Worm (Caenorhabditis elegans): ENCODE data around the gene dyn-1.

The dyn-1 gene

DNA sequence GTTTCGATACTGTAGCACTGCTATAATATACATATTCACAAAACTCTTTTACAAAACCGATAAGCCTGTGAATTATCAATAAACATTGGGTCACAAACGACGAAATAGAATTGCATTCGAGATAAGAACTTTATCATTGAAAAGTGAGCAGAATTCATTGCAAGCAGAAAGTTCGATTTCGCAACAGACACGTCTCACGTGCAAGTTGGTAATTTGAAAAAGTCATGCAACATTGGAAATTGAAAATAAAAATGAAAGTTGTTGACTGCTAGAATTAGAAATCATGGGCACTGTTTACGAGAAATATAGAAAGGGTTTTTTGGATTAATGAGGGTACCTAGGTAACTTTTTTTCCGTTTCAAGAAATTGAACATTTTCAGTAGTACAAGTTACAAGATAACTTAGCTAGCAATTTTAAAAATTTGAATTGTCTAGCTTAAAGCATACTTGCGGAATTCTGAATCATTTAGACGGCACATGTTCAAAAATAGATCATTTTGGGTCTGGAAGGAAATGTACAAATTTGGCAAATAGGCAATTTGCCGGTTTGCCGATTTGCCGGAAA, 41.9 kb downstream of the dyn-1 start (continued):
- TF ChIP-seq D1046.2 (GFP tag; IDR thresholded peaks at IDR 0.05) (no peak), lin-39 (tag; optimal IDR thresholded peaks at IDR 0.05) (no peak), unc-62 (GFP tag; optimal IDR thresholded peaks at IDR 0.05 in 1 of 2) (peak in 1 of 2 experiments; percentile 90), unc-62 (tag; optimal IDR thresholded peaks at IDR 0.05) (no peak), F37D6.2 (tag; optimal IDR thresholded peaks at IDR 0.05) (peak; percentile 20), tra-1 (GFP tag; IDR thresholded peaks at IDR 0.05) (0 out of 2 replicates have a peak, but pooled peaks have one; percentile 53), skn-1 (tag; optimal IDR thresholded peaks at IDR 0.05) (no peak), aha-1 (tag) (peak; percentile 89), F10B5.3 (tag; optimal IDR thresholded peaks at IDR 0.05) (no peak), arid-1 (GFP tag; conservative IDR thresholded peaks at IDR 0.05) (peak; percentile 66), hmg-1.1 (GFP tag; IDR thresholded peaks at IDR 0.05) (0 out of 2 replicates have a peak, but pooled peaks have one; percentile 7), lir-3 (tag; optimal IDR thresholded peaks at IDR 0.05) (no peak), daf-16 (GFP tag; optimal IDR thresholded peaks at IDR 0.05) (peak in 1 of 2 experiments; percentile 10), daf-16 (tag; optimal IDR thresholded peaks at IDR 0.05) (peak; percentile 98), F49E8.2 (tag; optimal IDR thresholded peaks at IDR 0.05; ENCODE audit: borderline replicate concordance) (no peak), zag-1 (tag; optimal IDR thresholded peaks at IDR 0.05) (no peak), madf-5 (GFP tag; IDR thresholded peaks at IDR 0.05) (no peak), F44E2.7 (GFP tag; IDR thresholded peaks at IDR 0.05) (no peak), pha-4 (GFP tag; IDR thresholded peaks at IDR 0.05) (no peak), pha-4 (tag; optimal IDR thresholded peaks at IDR 0.05) (peak; percentile 28), aly-2 (tag; optimal IDR thresholded peaks at IDR 0.05) (no peak), rbr-2 (tag; optimal IDR thresholded peaks at IDR 0.05) (no peak), fos-1 (tag; optimal IDR thresholded peaks at IDR 0.05) (peak; percentile 81), dve-1 (tag; optimal IDR thresholded peaks at IDR 0.05; ENCODE audit: insufficient read depth) (peak; percentile 97), daf-12 (tag; optimal IDR thresholded peaks at IDR 0.05) (no peak), zip-2 (tag; optimal IDR thresholded peaks at IDR 0.05) (no peak), zfp-2 (tag; optimal IDR thresholded peaks at IDR 0.05) (no peak), sdz-12 (GFP tag; optimal IDR thresholded peaks at IDR 0.05) (no peak), R02D3.7 (tag; optimal IDR thresholded peaks at IDR 0.05) (no peak), dpl-1 (GFP tag; optimal IDR thresholded peaks at IDR 0.05) (peak; percentile 49), F26F4.8 (GFP tag; conservative IDR thresholded peaks at IDR 0.05) (no peak), mdt-29 (GFP tag; IDR thresholded peaks at IDR 0.05) (no peak), mep-1 (tag; optimal IDR thresholded peaks at IDR 0.05) (peak; percentile 93), pqm-1 (tag; optimal IDR thresholded peaks at IDR 0.05) (peak; percentile 95), ces-1 (GFP tag; optimal IDR thresholded peaks at IDR 0.05) (no peak), nhr-102 (tag; optimal IDR thresholded peaks at IDR 0.05) (peak; percentile 79), dmd-8 (GFP tag; IDR thresholded peaks at IDR 0.05) (0 out of 2 replicates have a peak, but pooled peaks have one; percentile 8), duxl-1 (tag; optimal IDR thresholded peaks at IDR 0.05; ENCODE audit: poor library complexity) (no peak), ztf-7 (tag; optimal IDR thresholded peaks at IDR 0.05) (no peak), ama-1 (optimal IDR thresholded peaks at IDR 0.05) (peak; percentile 63), ceh-62 (tag; optimal IDR thresholded peaks at IDR 0.05) (no peak), saeg-2 (GFP tag; IDR thresholded peaks at IDR 0.05) (peak; percentile 65; the same call in 1 of the 2 replicates), lim-7 (GFP tag; IDR thresholded peaks at IDR 0.05) (peak; percentile 48; the same call in 1 of the 2 replicates), ceh-32 (tag; optimal IDR thresholded peaks at IDR 0.05; ENCODE audit: poor library complexity) (no peak), Y75B8A.6 (GFP tag; IDR thresholded peaks at IDR 0.05) (no peak; the same call in 1 of the 2 replicates), tag-97 (GFP tag; IDR thresholded peaks at IDR 0.05) (no peak), ceh-44 (GFP tag; IDR thresholded peaks at IDR 0.05) (no peak), snpc-1.2 (GFP tag; IDR thresholded peaks at IDR 0.05) (no peak), nhr-111 (GFP tag; optimal IDR thresholded peaks at IDR 0.05) (no peak), vab-7 (GFP tag; IDR thresholded peaks at IDR 0.05) (peak; percentile 17; the same call in 1 of the 2 replicates), cey-2 (tag; optimal IDR thresholded peaks at IDR 0.05; ENCODE audit: borderline replicate concordance, insufficient read depth) (no peak), lin-1 (GFP tag; IDR thresholded peaks at IDR 0.05) (peak; percentile 71)
